Fruit fly (Drosophila melanogaster) whole organism, pupa: ENCODE data around the gene ppk10.
A peak's percentile ranks its signal among the peaks of the same experiment; 100 is the strongest.

Experiments
- CG10348 ChIP-seq: fragments of 200-800 bp; sonication (Bioruptor generic); IDR thresholded peaks from 2 replicates; pipeline ENCODE4 v1.3.6; 2022; ENCODE audit warnings: missing biosample characterization, missing genetic modification characterization
- CG12605 ChIP-seq: fragments of 200-800 bp; sonication (Bioruptor generic); IDR thresholded peaks from 2 replicates; pipeline ENCODE4 v1.3.6; 2022; ENCODE audit warnings: missing biosample characterization, missing genetic modification characterization
- CG13204 ChIP-seq: fragments of 200-800 bp; sonication (Bioruptor generic); optimal IDR thresholded peaks from 2 replicates; lab custom pipeline; 2018; ENCODE audit warnings: missing biosample characterization, mild to moderate bottlenecking, missing genetic modification characterization, moderate library complexity
- CG14655 ChIP-seq: fragments of 200-800 bp; sonication (Bioruptor generic); optimal IDR thresholded peaks from 3 replicates; lab custom pipeline; 2017; ENCODE audit warnings: mild to moderate bottlenecking, missing biosample characterization, missing genetic modification reagents, missing genetic modification characterization
- CG15710 ChIP-seq: fragments of 200-800 bp; sonication (Bioruptor generic); optimal IDR thresholded peaks from 2 replicates; lab custom pipeline; 2018; ENCODE audit warnings: missing biosample characterization, mild to moderate bottlenecking, missing genetic modification characterization, moderate library complexity
- CG17806 ChIP-seq: fragments of 200-800 bp; sonication (Bioruptor generic); optimal IDR thresholded peaks from 2 replicates; lab custom pipeline; 2018; ENCODE audit warnings: missing biosample characterization, mild to moderate bottlenecking, missing genetic modification characterization, moderate library complexity
- CG32121 ChIP-seq: fragments of 200-800 bp; sonication (Bioruptor generic); IDR thresholded peaks from 2 replicates; pipeline ENCODE4 v1.3.6; 2022; ENCODE audit warnings: missing biosample characterization, missing genetic modification characterization
- CG34367 ChIP-seq: fragments of 200-800 bp; sonication (Bioruptor generic); optimal IDR thresholded peaks from 2 replicates; lab custom pipeline; 2018; ENCODE audit warnings: missing biosample characterization, mild to moderate bottlenecking, missing genetic modification characterization
- CG4496 ChIP-seq: fragments of 200-800 bp; sonication (Bioruptor generic); IDR thresholded peaks from 3 replicates; pipeline ENCODE4 v1.3.6; 2022; ENCODE audit warnings: missing biosample characterization, missing genetic modification characterization
- CG8159 ChIP-seq: fragments of 200-800 bp; sonication (Bioruptor generic); optimal IDR thresholded peaks from 3 replicates; lab custom pipeline; 2018; ENCODE audit warnings: missing biosample characterization, mild to moderate bottlenecking, missing genetic modification characterization, moderate library complexity
- CG8301 ChIP-seq: fragments of 200-800 bp; sonication (Bioruptor generic); optimal IDR thresholded peaks from 2 replicates; lab custom pipeline; 2018; ENCODE audit warnings: missing biosample characterization, mild to moderate bottlenecking, missing genetic modification characterization
- CG9948 ChIP-seq: fragments of 200-800 bp; sonication (Bioruptor generic); optimal IDR thresholded peaks from 2 replicates; lab custom pipeline; 2018; ENCODE audit warnings: missing biosample characterization, mild to moderate bottlenecking, missing genetic modification characterization, moderate library complexity
- D1 ChIP-seq: fragments of 200-800 bp; sonication (Bioruptor generic); optimal IDR thresholded peaks from 2 replicates; lab custom pipeline; 2018; ENCODE audit warnings: missing biosample characterization, mild to moderate bottlenecking, missing genetic modification characterization, moderate library complexity
- EcR ChIP-seq: fragments of 200-800 bp; sonication (Bioruptor generic); optimal IDR thresholded peaks from 3 replicates; lab custom pipeline; 2019; ENCODE audit warnings: missing biosample characterization, missing genetic modification characterization, mild to moderate bottlenecking, moderate library complexity, missing genetic modification reagents
- Ets98B ChIP-seq: fragments of 200-800 bp; sonication (Bioruptor generic); IDR thresholded peaks from 2 replicates; pipeline ENCODE4 v1.3.6; 2022; ENCODE audit warnings: missing biosample characterization, missing genetic modification characterization
- Pif1A ChIP-seq: fragments of 200-800 bp; sonication (Bioruptor generic); optimal IDR thresholded peaks from 3 replicates; lab custom pipeline; 2016; ENCODE audit warnings: missing biosample characterization, missing genetic modification characterization
- Pif1B ChIP-seq: fragments of 200-800 bp; sonication (Bioruptor generic); optimal IDR thresholded peaks from 3 replicates; lab custom pipeline; 2016; ENCODE audit warnings: missing biosample characterization, missing genetic modification characterization
- Snoo ChIP-seq: fragments of 200-800 bp; sonication (Bioruptor generic); optimal IDR thresholded peaks from 3 replicates; lab custom pipeline; 2017; ENCODE audit warnings: missing biosample characterization, mild to moderate bottlenecking, missing genetic modification characterization, inconsistent platforms
- fd96Ca ChIP-seq: fragments of 200-800 bp; sonication (Bioruptor generic); IDR thresholded peaks from 3 replicates; pipeline ENCODE4 v1.3.6; 2022; ENCODE audit warnings: missing biosample characterization, missing genetic modification characterization
- gl ChIP-seq: fragments of 200-800 bp; sonication (Bioruptor generic); optimal IDR thresholded peaks from 2 replicates; lab custom pipeline; 2018; ENCODE audit warnings: missing biosample characterization, mild to moderate bottlenecking, missing genetic modification characterization
- rn ChIP-seq: fragments of 200-800 bp; sonication (Bioruptor generic); IDR thresholded peaks from 2 replicates; pipeline ENCODE4 v1.3.6; 2022; ENCODE audit warnings: missing biosample characterization, missing genetic modification characterization

Gene ppk10

dm6 chr2L:10488484-10489223 is 36.5 kb upstream of the ppk10 start, which contains the start of the genes Cog4 and CG6144:
Cog4 (minus strand) TSS chr2L:10488622.
CG6144 (plus strand) TSS chr2L:10488694.
- TF ChIP-seq CG17806 (no peak), CG9948 (tag; lab: Kevin White, UChicago) (no peak), CG8159 (no peak)

- no peak for TF ChIP-seq fd96Ca
- TF ChIP-seq Pif1B (GFP tag; lab: Kevin White, UChicago): no peak
- TF ChIP-seq EcR (GFP tag; lab: Kevin White, UChicago): no peak
- TF ChIP-seq gl (tag; lab: Kevin White, UChicago): no peak
- TF ChIP-seq CG34367 (tag; lab: Kevin White, UChicago): no peak
- TF ChIP-seq CG17806: no peak
- TF ChIP-seq CG15710 (tag; lab: Kevin White, UChicago): no peak
- no peak for TF ChIP-seq CG12605 (GFP tag; lab: Robert Waterston, UW)
- TF ChIP-seq D1: no peak
- TF ChIP-seq CG14655 (GFP tag; lab: Kevin White, UChicago): no peak
- no peak for TF ChIP-seq Snoo (tag; lab: Kevin White, UChicago)
- no peak for TF ChIP-seq CG8159
- TF ChIP-seq CG13204: no peak
- TF ChIP-seq CG9948 (tag; lab: Kevin White, UChicago): no peak
- no peak for TF ChIP-seq Ets98B (GFP tag; lab: Robert Waterston, UW)
- TF ChIP-seq, all 21 proteins: peak for 0
Observed at dm6 chr2L:10483073-10483472, 30.9 kb upstream of the ppk10 start, which contains the start of gene Grip75. Grip75 (plus strand) TSS chr2L:10483295.

dm6 chr2L:10479859-10480258 is 27.7 kb upstream of the ppk10 start:
- TF ChIP-seq gl (tag; lab: Kevin White, UChicago) (peak; percentile 7), Pif1B (GFP tag; lab: Kevin White, UChicago) (no peak), CG32121 (GFP tag; lab: Robert Waterston, UW) (peak; percentile 47), Pif1A (GFP tag; lab: Kevin White, UChicago) (no peak), CG8159 (no peak)

- TF ChIP-seq Pif1B (GFP tag; lab: Kevin White, UChicago) (no peak), Snoo (tag; lab: Kevin White, UChicago) (no peak), CG10348 (no peak)
Observed at dm6 chr2L:10476879-10477278, 24.7 kb upstream of the ppk10 start, which contains the start of gene RluA-2. RluA-2 (plus strand) TSS chr2L:10477073.

dm6 chr2L:10474815-10475214 is 22.6 kb upstream of the ppk10 start:
- no peak for TF ChIP-seq CG12605 (GFP tag; lab: Robert Waterston, UW)
- no peak for TF ChIP-seq CG14655 (GFP tag; lab: Kevin White, UChicago)
- TF ChIP-seq CG13204: no peak
- TF ChIP-seq CG34367 (tag; lab: Kevin White, UChicago): no peak
- TF ChIP-seq CG8301 (tag; lab: Kevin White, UChicago): no peak

- peak; percentile 98 for TF ChIP-seq Pif1B (GFP tag; lab: Kevin White, UChicago)
- peak; percentile 99 for TF ChIP-seq Ets98B (GFP tag; lab: Robert Waterston, UW)
- TF ChIP-seq CG12605 (GFP tag; lab: Robert Waterston, UW): peak; percentile 98
- TF ChIP-seq CG15710 (tag; lab: Kevin White, UChicago): peak; percentile 97
- TF ChIP-seq CG34367 (tag; lab: Kevin White, UChicago): peak; percentile 96
- TF ChIP-seq D1: peak; percentile 95
- TF ChIP-seq CG9948 (tag; lab: Kevin White, UChicago): peak; percentile 98
- peak; percentile 86 for TF ChIP-seq CG10348
- peak; percentile 99 for TF ChIP-seq CG14655 (GFP tag; lab: Kevin White, UChicago)
- peak; percentile 99 for TF ChIP-seq CG32121 (GFP tag; lab: Robert Waterston, UW)
- TF ChIP-seq rn (GFP tag; lab: Robert Waterston, UW): peak; percentile 96
- TF ChIP-seq fd96Ca: peak; percentile 99
- peak; percentile 98 for TF ChIP-seq CG17806
- no peak for TF ChIP-seq CG13204
- TF ChIP-seq EcR (GFP tag; lab: Kevin White, UChicago): no peak
- TF ChIP-seq CG8159: peak; percentile 98
- TF ChIP-seq CG8301 (tag; lab: Kevin White, UChicago): peak; percentile 98
- peak; percentile 85 for TF ChIP-seq Snoo (tag; lab: Kevin White, UChicago)
- TF ChIP-seq Pif1A (GFP tag; lab: Kevin White, UChicago): peak; percentile 92
- TF ChIP-seq gl (tag; lab: Kevin White, UChicago): peak; percentile 92
- peak; percentile 99 for TF ChIP-seq CG4496 (GFP tag; lab: Robert Waterston, UW)
Observed at dm6 chr2L:10474268-10474678, 22.1 kb upstream of the ppk10 start, which contains the start of gene RluA-1. RluA-1 (minus strand) TSS chr2L:10474349.

dm6 chr2L:10472257-10472656 is 20.1 kb upstream of the ppk10 start:
- TF ChIP-seq CG10348 (no peak), CG12605 (GFP tag; lab: Robert Waterston, UW) (no peak), CG15710 (tag; lab: Kevin White, UChicago) (no peak), CG9948 (tag; lab: Kevin White, UChicago) (no peak), D1 (no peak), rn (GFP tag; lab: Robert Waterston, UW) (no peak), CG13204 (no peak), gl (tag; lab: Kevin White, UChicago) (no peak), CG32121 (GFP tag; lab: Robert Waterston, UW) (no peak), Pif1B (GFP tag; lab: Kevin White, UChicago) (no peak), CG8159 (no peak), EcR (GFP tag; lab: Kevin White, UChicago) (no peak), Snoo (tag; lab: Kevin White, UChicago) (no peak), CG8301 (tag; lab: Kevin White, UChicago) (no peak), CG34367 (tag; lab: Kevin White, UChicago) (no peak)
